Worm (Caenorhabditis elegans) whole organism, early embryonic: ENCODE measurements around the gene T16H12.9.

Experiments
- F13C5.2 ChIP-seq: sonication (generic microtip); optimal IDR thresholded peaks from 2 replicates; lab custom pipeline; 2017; ENCODE audit warnings: mild to moderate bottlenecking, missing genetic modification characterization, inconsistent platforms, missing compliant biosample characterization
- ama-1 ChIP-seq: fragments of 150-350 bp; optimal IDR thresholded peaks from 2 replicates; lab custom pipeline; 2014
- ceh-13 ChIP-seq: fragments of 200-800 bp; sonication (Bioruptor generic); optimal IDR thresholded peaks from 2 replicates; lab custom pipeline; 2018; ENCODE audit warnings: mild to moderate bottlenecking, missing genetic modification characterization, missing compliant biosample characterization
- flt-1 ChIP-seq: fragments of 200-800 bp; sonication (Bioruptor generic); IDR thresholded peaks from 2 replicates; pipeline ENCODE4 v1.3.6; 2022; ENCODE audit warnings: missing genetic modification characterization, missing compliant biosample characterization
- hnd-1 ChIP-seq: sonication (generic microtip); optimal IDR thresholded peaks from 2 replicates; lab custom pipeline; 2016; ENCODE audit warnings: missing genetic modification characterization, missing compliant biosample characterization
- pes-1 ChIP-seq: fragments of 200-800 bp; sonication (Bioruptor generic); IDR thresholded peaks from 2 replicates; pipeline ENCODE4 v1.3.6; 2022; ENCODE audit warnings: missing genetic modification reagents, missing genetic modification characterization, missing compliant biosample characterization
- scrt-1 ChIP-seq: fragments of 200-800 bp; sonication (Bioruptor generic); IDR thresholded peaks from 2 replicates; pipeline ENCODE4 v1.3.6; 2022; ENCODE audit warnings: missing genetic modification characterization, missing compliant biosample characterization
- tra-4 ChIP-seq: sonication (generic microtip); optimal IDR thresholded peaks from 2 replicates; lab custom pipeline; 2017; ENCODE audit warnings: missing genetic modification characterization, missing compliant biosample characterization

DNA sequence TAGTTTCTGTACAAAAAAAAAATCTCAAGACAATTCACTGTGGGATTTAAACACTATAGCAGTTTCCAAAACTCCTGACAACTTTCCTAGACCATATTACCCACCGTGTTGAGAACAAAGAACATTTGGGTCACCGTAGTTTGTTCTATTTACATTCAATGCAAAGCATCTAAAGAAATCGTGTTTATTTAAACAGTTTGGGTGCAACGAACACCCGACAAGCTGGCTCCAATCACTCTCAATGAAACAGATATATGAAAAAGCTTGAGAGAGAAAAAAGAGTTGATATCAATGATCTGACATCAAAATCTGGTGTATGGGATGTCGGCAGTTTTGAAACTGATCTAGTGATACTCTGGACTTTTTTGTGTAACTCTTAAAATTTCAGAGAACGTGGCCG, 45.9 kb downstream of the T16H12.9 start:
- TF ChIP-seq flt-1: no peak
- TF ChIP-seq ama-1 (lab: Kevin White, UChicago): no peak
- no peak for TF ChIP-seq ceh-13 (GFP tag; lab: Kevin White, UChicago)
- no peak for TF ChIP-seq hnd-1
- TF ChIP-seq F13C5.2: no peak
- TF ChIP-seq scrt-1 (GFP tag; lab: Robert Waterston, UW): no peak
- TF ChIP-seq pes-1 (GFP tag; lab: Robert Waterston, UW): no peak
- no peak for TF ChIP-seq tra-4 (tag; lab: Kevin White, UChicago)
